Fruit fly (Drosophila melanogaster): ENCODE measurements around the gene CG17375.

The CG17375 gene

dm6 chr2L:6787973-6788368 lies 17.6 kb downstream of the CG17375 start (continued):
- TF ChIP-seq CG14965 (GFP tag; optimal IDR thresholded peaks at IDR 0.05; ENCODE audit: borderline replicate concordance) (no peak), kah (GFP tag; optimal IDR thresholded peaks at IDR 0.05) (no peak), TFAM (GFP tag; optimal IDR thresholded peaks at IDR 0.05) (no peak), Poxn (GFP tag; IDR thresholded peaks at IDR 0.05) (no peak), CG12071 (GFP tag; optimal IDR thresholded peaks at IDR 0.05) (peak; percentile 32), hkb (optimal IDR thresholded peaks at IDR 0.05) (no peak), hkb (GFP tag; IDR thresholded peaks at IDR 0.05) (peak; percentile 48; the same call in 1 of the 2 replicates), ham (GFP tag; IDR thresholded peaks at IDR 0.05) (no peak), grau (tag; optimal IDR thresholded peaks at IDR 0.05) (peak; percentile 61), Ravus (GFP tag; IDR thresholded peaks at IDR 0.05) (no peak), zfh2 (GFP tag; optimal IDR thresholded peaks at IDR 0.05) (peak; percentile 27), org-1 (GFP tag; optimal IDR thresholded peaks at IDR 0.05) (peak; percentile 9), CG3838 (GFP tag; optimal IDR thresholded peaks at IDR 0.05) (no peak), CG14710 (tag; optimal IDR thresholded peaks at IDR 0.05) (peak; percentile 38), sob (GFP tag; IDR thresholded peaks at IDR 0.05) (no peak), Xbp1 (GFP tag; optimal IDR thresholded peaks at IDR 0.05) (peak; percentile 59), Ada2b (GFP tag; IDR thresholded peaks at IDR 0.05) (peak; percentile 51; the same call in 1 of the 2 replicates), Nf-YC (tag; optimal IDR thresholded peaks at IDR 0.05) (no peak), vnd (GFP tag; IDR thresholded peaks at IDR 0.05; ENCODE audit: partially characterized antibody) (no peak), CG15269 (tag; optimal IDR thresholded peaks at IDR 0.05) (peak; percentile 11), ATbp (GFP tag; optimal IDR thresholded peaks at IDR 0.05) (peak; percentile 59), CG15073 (GFP tag; optimal IDR thresholded peaks at IDR 0.05) (peak; percentile 6), CrebB (tag; optimal IDR thresholded peaks at IDR 0.05) (no peak), CG5953 (GFP tag; IDR thresholded peaks at IDR 0.05) (peak; percentile 55; the same call in 1 of the 2 replicates), CG8944 (GFP tag; optimal IDR thresholded peaks at IDR 0.05) (no peak), BEAF-32 (GFP tag; optimal IDR thresholded peaks at IDR 0.05) (no peak), CG4617 (GFP tag; optimal IDR thresholded peaks at IDR 0.05; ENCODE audit: borderline replicate concordance) (no peak), D19B (GFP tag; optimal IDR thresholded peaks at IDR 0.05) (no peak), Optix (GFP tag; IDR thresholded peaks at IDR 0.05) (no peak), CG33557 (GFP tag; optimal IDR thresholded peaks at IDR 0.05) (no peak), lbe (GFP tag; optimal IDR thresholded peaks at IDR 0.05) (no peak), pb (GFP tag; optimal IDR thresholded peaks at IDR 0.05) (no peak), CG15696 (tag; optimal IDR thresholded peaks at IDR 0.05) (no peak), CG34422 (GFP tag; IDR thresholded peaks at IDR 0.05) (peak; percentile 37; the same call in 1 of the 3 replicates), phol (tag; optimal IDR thresholded peaks at IDR 0.05) (peak; percentile 79), CG7786 (GFP tag; optimal IDR thresholded peaks at IDR 0.05) (peak; percentile 48), CG2129 (GFP tag; IDR thresholded peaks at IDR 0.05; ENCODE audit: partially characterized antibody) (no peak), hbn (GFP tag; IDR thresholded peaks at IDR 0.05; ENCODE audit: partially characterized antibody) (no peak), gem (tag; optimal IDR thresholded peaks at IDR 0.05) (peak; percentile 81), CG3847 (GFP tag; IDR thresholded peaks at IDR 0.05) (0 out of 2 replicates have a peak, but pooled peaks have one; percentile 5), Gug (GFP tag; IDR thresholded peaks at IDR 0.05) (peak; percentile 32; the same call in 1 of the 4 replicates), sc (optimal IDR thresholded peaks at IDR 0.05) (no peak), sc (GFP tag; optimal IDR thresholded peaks at IDR 0.05) (peak; percentile 65), dysf (GFP tag; IDR thresholded peaks at IDR 0.05) (peak; percentile 39; the same call in 2 of the 3 replicates), pfk (GFP tag; optimal IDR thresholded peaks at IDR 0.05) (no peak), caup (GFP tag; optimal IDR thresholded peaks at IDR 0.05; ENCODE audit: severe bottlenecking) (no peak), CG12942 (GFP tag; optimal IDR thresholded peaks at IDR 0.05) (peak; percentile 33), H2.0 (GFP tag; IDR thresholded peaks at IDR 0.05) (peak; percentile 46; the same call in 1 of the 2 replicates), MTF-1 (GFP tag; optimal IDR thresholded peaks at IDR 0.05; ENCODE audit: borderline replicate concordance) (no peak), CG12744 (GFP tag; optimal IDR thresholded peaks at IDR 0.05) (peak; percentile 28), CG15479 (GFP tag; optimal IDR thresholded peaks at IDR 0.05) (no peak)
